Worm (Caenorhabditis elegans) whole organism, young adult: ENCODE data around the gene rpac-19.

Source experiments
- B0035.1 ChIP-seq: sonication (generic microtip); optimal IDR thresholded peaks from 2 replicates; lab custom pipeline; 2016; ENCODE audit warnings: missing genetic modification characterization, mild to moderate bottlenecking, missing compliant biosample characterization, missing genotype, missing genetic modification reagents
- B0261.1 ChIP-seq: sonication (generic microtip); optimal IDR thresholded peaks from 2 replicates; lab custom pipeline; 2016; ENCODE audit warnings: mild to moderate bottlenecking, missing genetic modification characterization, moderate library complexity, missing compliant biosample characterization
- D2030.7 ChIP-seq: fragments of 200-800 bp; sonication (Bioruptor generic); IDR thresholded peaks from 2 replicates; pipeline ENCODE4 v1.3.6; 2022; ENCODE audit warnings: missing genetic modification reagents, missing genetic modification characterization, missing compliant biosample characterization
- F10E7.11 ChIP-seq: sonication (generic microtip); optimal IDR thresholded peaks from 2 replicates; lab custom pipeline; 2017; ENCODE audit warnings: mild to moderate bottlenecking, missing genetic modification characterization, moderate library complexity, missing compliant biosample characterization
- F23B12.7 ChIP-seq: sonication (generic microtip); optimal IDR thresholded peaks from 2 replicates; lab custom pipeline; 2017; ENCODE audit warnings: missing genetic modification characterization, mild to moderate bottlenecking, missing compliant biosample characterization, antibody characterized with exemption, moderate library complexity; ENCODE audit not compliant: insufficient read depth
- F33H1.4 ChIP-seq: fragments of 200-800 bp; sonication (Bioruptor generic); IDR thresholded peaks from 2 replicates; pipeline ENCODE4 v1.3.6; 2022; ENCODE audit warnings: missing genetic modification reagents, missing genetic modification characterization, missing compliant biosample characterization
- F39B2.1 ChIP-seq: fragments of 200-800 bp; sonication (Bioruptor generic); IDR thresholded peaks from 2 replicates; pipeline ENCODE4 v1.3.6; 2022; ENCODE audit warnings: missing genetic modification reagents, missing genetic modification characterization, missing compliant biosample characterization
- F57A8.1 ChIP-seq: fragments of 200-800 bp; sonication (Bioruptor generic); optimal IDR thresholded peaks from 2 replicates; lab custom pipeline; 2018; ENCODE audit warnings: mild to moderate bottlenecking, missing genetic modification characterization, moderate library complexity, missing compliant biosample characterization
- F57C9.4 ChIP-seq: sonication (generic microtip); optimal IDR thresholded peaks from 2 replicates; lab custom pipeline; 2017; ENCODE audit warnings: mild to moderate bottlenecking, missing genetic modification characterization, missing compliant biosample characterization
- K12H6.12 ChIP-seq: fragments of 200-800 bp; sonication (Bioruptor generic); optimal IDR thresholded peaks from 2 replicates; lab custom pipeline; 2018; ENCODE audit warnings: mild to moderate bottlenecking, missing genetic modification characterization, missing compliant biosample characterization
- T07F8.4 ChIP-seq: sonication (generic microtip); optimal IDR thresholded peaks from 2 replicates; lab custom pipeline; 2016; ENCODE audit warnings: mild to moderate bottlenecking, missing genetic modification characterization, moderate library complexity, missing compliant biosample characterization
- T26A5.8 ChIP-seq: sonication (generic microtip); optimal IDR thresholded peaks from 2 replicates; lab custom pipeline; 2016; ENCODE audit warnings: missing genetic modification characterization, missing compliant biosample characterization
- Y53F4B.3 ChIP-seq: fragments of 200-800 bp; sonication (Bioruptor generic); IDR thresholded peaks from 2 replicates; pipeline ENCODE4 v1.3.6; 2022; ENCODE audit warnings: missing genetic modification reagents, missing genetic modification characterization, missing compliant biosample characterization
- Y53G8AR.9 ChIP-seq: fragments of 200-800 bp; sonication (Bioruptor generic); conservative IDR thresholded peaks from 2 replicates; pipeline ENCODE4 v1.3.6; 2022; ENCODE audit warnings: missing genetic modification reagents, missing genetic modification characterization, missing compliant biosample characterization
- Y95B8A.8 ChIP-seq: fragments of 200-800 bp; sonication (Bioruptor generic); IDR thresholded peaks from 2 replicates; pipeline ENCODE4 v1.3.6; 2022; ENCODE audit warnings: missing genetic modification reagents, missing genetic modification characterization, missing compliant biosample characterization
- aptf-2 ChIP-seq: fragments of 200-800 bp; sonication (Bioruptor generic); conservative IDR thresholded peaks from 2 replicates; pipeline ENCODE4 v1.3.6; 2022; ENCODE audit warnings: missing genetic modification reagents, missing genetic modification characterization, missing compliant biosample characterization
- athp-1 ChIP-seq: sonication (generic microtip); optimal IDR thresholded peaks from 2 replicates; lab custom pipeline; 2017; ENCODE audit warnings: mild to moderate bottlenecking, missing genetic modification characterization, missing compliant biosample characterization
- attf-6 ChIP-seq: fragments of 200-800 bp; sonication (Bioruptor generic); IDR thresholded peaks from 2 replicates; pipeline ENCODE4 v1.3.6; 2022; ENCODE audit warnings: missing genetic modification reagents, missing genetic modification characterization, missing compliant biosample characterization
- bed-2 ChIP-seq: fragments of 200-800 bp; sonication (Bioruptor generic); IDR thresholded peaks from 2 replicates; pipeline ENCODE4 v1.3.6; 2022; ENCODE audit warnings: missing genetic modification reagents, missing genetic modification characterization, missing compliant biosample characterization
- chd-7 ChIP-seq: sonication (generic microtip); optimal IDR thresholded peaks from 2 replicates; lab custom pipeline; 2016; ENCODE audit warnings: mild to moderate bottlenecking, missing genetic modification characterization, moderate library complexity, missing compliant biosample characterization
- die-1 ChIP-seq: sonication (generic microtip); optimal IDR thresholded peaks from 2 replicates; lab custom pipeline; 2016; ENCODE audit warnings: missing genotype, mild to moderate bottlenecking, missing genetic modification characterization, missing compliant biosample characterization
- ekl-4 ChIP-seq: fragments of 200-800 bp; sonication (Bioruptor generic); IDR thresholded peaks from 2 replicates; pipeline ENCODE4 v1.3.6; 2022; ENCODE audit warnings: missing genetic modification reagents, missing genetic modification characterization, missing compliant biosample characterization
- him-1 ChIP-seq: sonication (generic microtip); optimal IDR thresholded peaks from 2 replicates; lab custom pipeline; 2016; ENCODE audit warnings: missing genotype, missing genetic modification reagents, missing genetic modification characterization, missing compliant biosample characterization
- hlh-12 ChIP-seq: sonication (generic microtip); optimal IDR thresholded peaks from 2 replicates; lab custom pipeline; 2016; ENCODE audit warnings: missing genetic modification characterization, missing compliant biosample characterization
- hmg-1.2 ChIP-seq: fragments of 200-800 bp; sonication (Bioruptor generic); IDR thresholded peaks from 2 replicates; pipeline ENCODE4 v1.3.6; 2022; ENCODE audit warnings: missing genetic modification reagents, missing genetic modification characterization, missing compliant biosample characterization
- hmg-20 ChIP-seq: fragments of 200-800 bp; sonication (Bioruptor generic); IDR thresholded peaks from 2 replicates; pipeline ENCODE4 v1.3.6; 2022; ENCODE audit warnings: missing genetic modification reagents, missing genetic modification characterization, missing compliant biosample characterization
- hsf-1 ChIP-seq: fragments of 200-800 bp; sonication (Bioruptor generic); IDR thresholded peaks from 2 replicates; pipeline ENCODE4 v1.3.6; 2022; ENCODE audit warnings: missing genetic modification reagents, missing genetic modification characterization, missing compliant biosample characterization
- let-526 ChIP-seq: fragments of 200-800 bp; sonication (Bioruptor generic); IDR thresholded peaks from 2 replicates; pipeline ENCODE4 v1.3.6; 2022; ENCODE audit warnings: missing genetic modification reagents, missing genetic modification characterization, missing compliant biosample characterization
- let-607 ChIP-seq, 2 experiments: fragments of 200-800 bp in 1 of 2; sonication (Bioruptor generic) in 1 of 2; sonication (generic microtip) in 1 of 2; optimal IDR thresholded peaks; 2 replicates each; lab custom pipeline; 2016 to 2018; ENCODE audit warnings: mild to moderate bottlenecking in 2 of 2, missing compliant biosample characterization in 2 of 2, missing genetic modification characterization in 2 of 2, moderate library complexity in 2 of 2, missing genotype in 1 of 2
- lsl-1 ChIP-seq: fragments of 200-800 bp; sonication (Bioruptor generic); optimal IDR thresholded peaks from 2 replicates; lab custom pipeline; 2018; ENCODE audit warnings: mild to moderate bottlenecking, missing genetic modification characterization, moderate library complexity, missing compliant biosample characterization
- lsy-27 ChIP-seq: sonication (generic microtip); optimal IDR thresholded peaks from 2 replicates; lab custom pipeline; 2017; ENCODE audit warnings: missing genetic modification characterization, mild to moderate bottlenecking, missing compliant biosample characterization, antibody characterized with exemption, missing genotype, borderline replicate concordance; ENCODE audit not compliant: insufficient read depth
- mxl-1 ChIP-seq: sonication (generic microtip); optimal IDR thresholded peaks from 2 replicates; lab custom pipeline; 2016; ENCODE audit warnings: missing genetic modification characterization, missing compliant biosample characterization
- nfya-1 ChIP-seq: sonication (generic microtip); optimal IDR thresholded peaks from 2 replicates; lab custom pipeline; 2017; ENCODE audit warnings: antibody characterized with exemption, missing compliant biosample characterization, missing genetic modification characterization, borderline replicate concordance; ENCODE audit not compliant: insufficient read depth
- nfyb-1 ChIP-seq: fragments of 200-800 bp; sonication (Bioruptor generic); IDR thresholded peaks from 2 replicates; pipeline ENCODE4 v1.3.6; 2022; ENCODE audit warnings: missing genetic modification reagents, missing genetic modification characterization, missing compliant biosample characterization
- nhr-27 ChIP-seq: fragments of 200-800 bp; sonication (Bioruptor generic); optimal IDR thresholded peaks from 2 replicates; lab custom pipeline; 2018; ENCODE audit warnings: mild to moderate bottlenecking, missing genetic modification characterization, moderate library complexity, missing compliant biosample characterization
- pbrm-1 ChIP-seq: fragments of 200-800 bp; sonication (Bioruptor generic); IDR thresholded peaks from 2 replicates; pipeline ENCODE4 v1.3.6; 2022; ENCODE audit warnings: missing genetic modification reagents, missing genetic modification characterization, missing compliant biosample characterization
- rec-8 ChIP-seq, 2 experiments: sonication (generic microtip); optimal IDR thresholded peaks; 2 replicates each; lab custom pipeline; 2016; ENCODE audit warnings: mild to moderate bottlenecking in 2 of 2, missing genetic modification characterization in 2 of 2, missing genetic modification reagents in 2 of 2, missing genotype in 2 of 2, missing biosample characterization in 1 of 2, missing compliant biosample characterization in 1 of 2, moderate library complexity in 1 of 2
- rpc-1 ChIP-seq, 2 experiments: fragments of 150-350 bp in 1 of 2; sonication (generic microtip) in 1 of 2; optimal IDR thresholded peaks; 2 replicates each; lab custom pipeline; 2014 to 2018; ENCODE audit warnings: missing biosample characterization in 1 of 2, missing genetic modification characterization in 1 of 2, missing genetic modification reagents in 1 of 2, missing genotype in 1 of 2
- sea-2 ChIP-seq: fragments of 200-800 bp; sonication (Bioruptor generic); IDR thresholded peaks from 2 replicates; pipeline ENCODE4 v1.3.6; 2022; ENCODE audit warnings: missing genetic modification characterization, missing compliant biosample characterization
- snpc-1.1 ChIP-seq: sonication (generic microtip); optimal IDR thresholded peaks from 2 replicates; lab custom pipeline; 2017; ENCODE audit warnings: missing genetic modification characterization, mild to moderate bottlenecking, missing compliant biosample characterization, antibody characterized with exemption, moderate library complexity, missing genotype, missing genetic modification reagents; ENCODE audit not compliant: insufficient read depth
- sptf-2 ChIP-seq: fragments of 200-800 bp; sonication (Bioruptor generic); optimal IDR thresholded peaks from 2 replicates; lab custom pipeline; 2018; ENCODE audit warnings: mild to moderate bottlenecking, missing genetic modification characterization, missing compliant biosample characterization
- tbx-9 ChIP-seq: sonication (generic microtip); optimal IDR thresholded peaks from 2 replicates; lab custom pipeline; 2016; ENCODE audit warnings: borderline replicate concordance, missing genetic modification characterization, inconsistent platforms, missing compliant biosample characterization
- tlf-1 ChIP-seq: fragments of 200-800 bp; sonication (Bioruptor generic); optimal IDR thresholded peaks from 2 replicates; lab custom pipeline; 2018; ENCODE audit warnings: mild to moderate bottlenecking, missing genetic modification characterization, missing compliant biosample characterization
- zim-3 ChIP-seq: sonication (generic microtip); optimal IDR thresholded peaks from 2 replicates; lab custom pipeline; 2017; ENCODE audit warnings: mild to moderate bottlenecking, missing genetic modification characterization, moderate library complexity, missing compliant biosample characterization
- ztf-25 ChIP-seq: fragments of 200-800 bp; sonication (Bioruptor generic); IDR thresholded peaks from 2 replicates; pipeline ENCODE4 v1.3.6; 2022; ENCODE audit warnings: missing genetic modification reagents, missing genetic modification characterization, missing compliant biosample characterization
- ztf-28 ChIP-seq: fragments of 200-800 bp; sonication (Bioruptor generic); IDR thresholded peaks from 2 replicates; pipeline ENCODE4 v1.3.6; 2022; ENCODE audit warnings: missing genetic modification reagents, missing genetic modification characterization, missing compliant biosample characterization
- ztf-6 ChIP-seq: fragments of 200-800 bp; sonication (Bioruptor generic); IDR thresholded peaks from 2 replicates; pipeline ENCODE4 v1.3.6; 2022; ENCODE audit warnings: missing genetic modification reagents, missing genetic modification characterization, missing compliant biosample characterization

The rpac-19 gene

ce11 chrIII:9616933-9617332, 12.8 kb downstream of the rpac-19 start (continued):
- TF ChIP-seq T07F8.4 (tag; lab: Kevin White, UChicago) (no peak), ztf-25 (GFP tag; lab: Robert Waterston, UW) (no peak), B0035.1 (tag; lab: Kevin White, UChicago) (no peak), zim-3 (tag; lab: Kevin White, UChicago) (no peak), B0261.1 (tag; lab: Kevin White, UChicago) (no peak), F57A8.1 (GFP tag; lab: Kevin White, UChicago) (no peak), hsf-1 (GFP tag; lab: Robert Waterston, UW) (peak; percentile 100), bed-2 (GFP tag; lab: Robert Waterston, UW) (no peak), hmg-1.2 (GFP tag; lab: Robert Waterston, UW) (peak; percentile 85), tlf-1 (GFP tag; lab: Kevin White, UChicago) (peak; percentile 98), F10E7.11 (tag; lab: Kevin White, UChicago) (no peak), ztf-6 (GFP tag; lab: Robert Waterston, UW) (0 out of 2 replicates have a peak, but pooled peaks have one; percentile 7), rec-8 (tag; optimal IDR thresholded peaks at IDR 0.05; lab: Kevin White, UChicago) (peak in 1 of 2 experiments; percentile 17), nfyb-1 (GFP tag; lab: Robert Waterston, UW) (peak; percentile 87; the same call in 1 of the 2 replicates), pbrm-1 (peak; percentile 94), aptf-2 (GFP tag; lab: Robert Waterston, UW) (peak; percentile 68; the same call in 1 of the 2 replicates), F23B12.7 (tag; lab: Kevin White, UChicago) (peak; percentile 42), Y53G8AR.9 (GFP tag; lab: Robert Waterston, UW) (peak; percentile 98), Y53F4B.3 (GFP tag; lab: Robert Waterston, UW) (peak; percentile 73), let-526 (GFP tag; lab: Robert Waterston, UW) (no peak), snpc-1.1 (tag; lab: Kevin White, UChicago) (peak; percentile 83), sea-2 (GFP tag; lab: Robert Waterston, UW) (no peak), D2030.7 (GFP tag; lab: Robert Waterston, UW) (peak; percentile 99), hlh-12 (tag; lab: Kevin White, UChicago) (no peak), ekl-4 (GFP tag; lab: Robert Waterston, UW) (peak; percentile 97), T26A5.8 (peak; percentile 3), rpc-1 (optimal IDR thresholded peaks at IDR 0.05; lab: Kevin White, UChicago) (peak; percentile 15), rpc-1 (tag; optimal IDR thresholded peaks at IDR 0.05; lab: Kevin White, UChicago) (no peak), him-1 (tag; lab: Kevin White, UChicago) (peak; percentile 87), nhr-27 (tag; lab: Kevin White, UChicago) (no peak), athp-1 (tag; lab: Kevin White, UChicago) (peak; percentile 83), sptf-2 (GFP tag; lab: Kevin White, UChicago) (no peak), chd-7 (tag; lab: Kevin White, UChicago) (no peak), lsy-27 (tag; lab: Kevin White, UChicago) (peak; percentile 40), attf-6 (GFP tag; lab: Robert Waterston, UW) (peak; percentile 91), nfya-1 (tag; lab: Kevin White, UChicago) (no peak), F57C9.4 (tag; lab: Kevin White, UChicago) (no peak), lsl-1 (GFP tag; lab: Kevin White, UChicago) (peak; percentile 96), hmg-20 (GFP tag; lab: Robert Waterston, UW) (peak; percentile 86), die-1 (tag; lab: Kevin White, UChicago) (peak; percentile 16), Y95B8A.8 (GFP tag; lab: Robert Waterston, UW) (peak; percentile 99), ztf-28 (GFP tag; lab: Robert Waterston, UW) (peak; percentile 94), F39B2.1 (GFP tag; lab: Robert Waterston, UW) (peak; percentile 72; the same call in 1 of the 2 replicates), tbx-9 (tag; lab: Kevin White, UChicago) (no peak), let-607 (tag; optimal IDR thresholded peaks at IDR 0.05; lab: Kevin White, UChicago) (no peak), K12H6.12 (tag; lab: Kevin White, UChicago) (no peak), F33H1.4 (GFP tag; lab: Robert Waterston, UW) (peak; percentile 97), mxl-1 (tag; lab: Kevin White, UChicago) (no peak)
